Worm (Caenorhabditis elegans) whole organism, late embryonic: ENCODE measurements around the gene Y57A10C.11.

ENCODE experiments used
- ceh-45 ChIP-seq: fragments of 200-800 bp; sonication (Bioruptor generic); IDR thresholded peaks from 2 replicates; pipeline ENCODE4 v1.3.6; 2022; ENCODE audit warnings: missing genetic modification reagents, missing genetic modification characterization, missing compliant biosample characterization
- ets-4 ChIP-seq: sonication (generic microtip); optimal IDR thresholded peaks from 2 replicates; lab custom pipeline; 2016; ENCODE audit warnings: missing genetic modification characterization, missing compliant biosample characterization
- lin-11 ChIP-seq: fragments of 200-800 bp; sonication (Bioruptor generic); optimal IDR thresholded peaks from 2 replicates; lab custom pipeline; 2018; ENCODE audit warnings: mild to moderate bottlenecking, missing genetic modification characterization, missing compliant biosample characterization
- madf-2 ChIP-seq: sonication (generic microtip); optimal IDR thresholded peaks from 2 replicates; lab custom pipeline; 2017; ENCODE audit warnings: missing genetic modification characterization, missing compliant biosample characterization
- nhr-11 ChIP-seq: fragments of 150-350 bp; optimal IDR thresholded peaks from 2 replicates; lab custom pipeline; 2014; ENCODE audit warnings: missing biosample characterization, missing genetic modification characterization
- pag-3 ChIP-seq: sonication (generic microtip); optimal IDR thresholded peaks from 2 replicates; lab custom pipeline; 2016; ENCODE audit warnings: missing compliant biosample characterization, missing genetic modification characterization, borderline replicate concordance
- pat-9 ChIP-seq: fragments of 200-800 bp; sonication (Bioruptor generic); optimal IDR thresholded peaks from 2 replicates; lab custom pipeline; 2018; ENCODE audit warnings: mild to moderate bottlenecking, missing genetic modification characterization, moderate library complexity, missing compliant biosample characterization
- sox-2 ChIP-seq: fragments of 200-800 bp; sonication (Bioruptor generic); IDR thresholded peaks from 2 replicates; pipeline ENCODE4 v1.3.6; 2022; ENCODE audit warnings: missing genetic modification reagents, missing genetic modification characterization, missing compliant biosample characterization

DNA sequence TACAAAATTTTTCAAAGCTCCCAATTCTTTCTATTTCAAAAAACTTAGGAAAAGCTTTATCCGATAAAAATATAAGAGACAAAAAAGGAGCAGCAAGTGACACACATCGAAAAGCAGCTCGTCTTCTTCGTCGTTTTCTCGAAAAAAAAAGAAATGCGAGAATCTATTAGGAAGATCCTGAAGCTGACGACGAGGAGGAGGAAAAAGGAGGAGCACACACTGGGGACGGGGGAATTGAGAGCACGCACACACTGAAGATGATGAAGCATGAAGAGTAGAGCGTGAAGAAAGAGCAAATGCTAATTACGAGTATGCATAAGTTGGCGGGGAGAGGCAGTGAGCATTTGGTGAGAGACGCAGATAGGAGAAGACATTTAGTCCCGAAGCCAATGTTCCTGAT lies 40.8 kb downstream of the Y57A10C.11 start:
- TF ChIP-seq sox-2 (GFP tag; lab: Robert Waterston, UW) (no peak), ets-4 (no peak), ceh-45 (GFP tag; lab: Robert Waterston, UW) (no peak), pag-3 (no peak), madf-2 (tag; lab: Kevin White, UChicago) (no peak), pat-9 (tag; lab: Kevin White, UChicago) (no peak), lin-11 (tag; lab: Kevin White, UChicago) (no peak), nhr-11 (tag; lab: Kevin White, UChicago) (no peak)
